Worm (Caenorhabditis elegans): ENCODE results near the gene pnp-1.
A peak's percentile ranks its signal among the peaks of the same experiment; 100 is the strongest.

The pnp-1 gene

ce11 chrIV:298204-298603, at the start of gene pnp-1:
pnp-1 (minus strand) TSS chrIV:298304.
- TF ChIP-seq ref-1 (GFP tag; conservative IDR thresholded peaks at IDR 0.05) (no peak), T22C8.4 (GFP tag; IDR thresholded peaks at IDR 0.05) (no peak), med-1 (GFP tag; optimal IDR thresholded peaks at IDR 0.05; ENCODE audit: insufficient read depth) (no peak), ztf-29 (GFP tag; IDR thresholded peaks at IDR 0.05) (no peak), flt-1 (GFP tag; IDR thresholded peaks at IDR 0.05) (no peak), tab-1 (GFP tag; IDR thresholded peaks at IDR 0.05) (no peak), ztf-23 (GFP tag; IDR thresholded peaks at IDR 0.05) (no peak), cog-1 (tag; optimal IDR thresholded peaks at IDR 0.05) (no peak), klf-2 (GFP tag; conservative IDR thresholded peaks at IDR 0.05) (no peak)

DNA sequence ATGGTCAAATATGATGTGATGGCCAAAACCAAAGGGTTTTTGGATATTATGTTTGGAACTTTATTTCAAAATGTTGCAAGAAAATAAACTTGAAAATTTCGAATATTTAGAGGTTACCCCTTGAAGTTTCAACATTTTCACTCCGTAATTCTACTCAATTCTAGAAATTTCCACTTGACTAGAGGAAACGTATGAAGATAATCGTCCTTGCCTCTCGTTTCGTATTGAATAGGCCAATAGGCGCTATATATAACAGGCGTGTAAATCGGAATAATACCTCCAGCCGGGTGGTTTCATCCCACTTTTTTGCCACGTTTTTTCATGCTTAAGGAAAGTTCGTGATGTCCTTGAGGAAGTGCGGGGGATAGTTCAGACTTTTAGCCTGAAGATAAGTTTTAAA, 45.2 kb upstream of the pnp-1 start:
- TF ChIP-seq klf-2 (GFP tag; conservative IDR thresholded peaks at IDR 0.05) (no peak), ref-1 (GFP tag; conservative IDR thresholded peaks at IDR 0.05) (no peak), cog-1 (tag; optimal IDR thresholded peaks at IDR 0.05) (no peak), tab-1 (GFP tag; IDR thresholded peaks at IDR 0.05) (no peak), flt-1 (GFP tag; IDR thresholded peaks at IDR 0.05) (no peak), ztf-23 (GFP tag; IDR thresholded peaks at IDR 0.05) (no peak), med-1 (GFP tag; optimal IDR thresholded peaks at IDR 0.05; ENCODE audit: insufficient read depth) (no peak), ztf-29 (GFP tag; IDR thresholded peaks at IDR 0.05) (no peak), T22C8.4 (GFP tag; IDR thresholded peaks at IDR 0.05) (no peak)

DNA sequence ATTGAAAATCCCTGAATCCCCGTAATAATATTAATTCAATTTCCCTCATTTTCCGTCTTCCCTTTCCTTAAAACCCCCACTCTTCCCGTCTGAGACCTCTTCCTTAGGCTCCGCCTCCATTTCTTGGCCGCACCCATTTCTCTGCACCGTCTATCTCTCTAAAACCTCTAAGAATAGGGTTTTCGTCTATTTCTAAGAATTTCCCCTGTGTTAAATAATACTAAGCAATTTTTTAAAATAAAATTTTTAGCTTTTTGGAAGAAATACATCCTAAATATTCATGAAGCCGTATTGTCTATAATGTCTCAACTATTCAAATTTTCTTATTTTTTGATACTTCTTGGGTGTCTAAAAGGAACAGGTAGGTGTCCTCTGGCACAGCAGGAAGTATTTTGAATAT, 41.4 kb upstream of the pnp-1 start, which contains the start of gene cdh-8:
TSS of gene cdh-8 (plus strand) at position 301 of the 400 bp plus-strand sequence.
- TF ChIP-seq klf-2 (GFP tag; conservative IDR thresholded peaks at IDR 0.05) (no peak), ztf-29 (GFP tag; IDR thresholded peaks at IDR 0.05) (no peak), T22C8.4 (GFP tag; IDR thresholded peaks at IDR 0.05) (no peak), tab-1 (GFP tag; IDR thresholded peaks at IDR 0.05) (no peak), ztf-23 (GFP tag; IDR thresholded peaks at IDR 0.05) (no peak), flt-1 (GFP tag; IDR thresholded peaks at IDR 0.05) (no peak), med-1 (GFP tag; optimal IDR thresholded peaks at IDR 0.05; ENCODE audit: insufficient read depth) (no peak), ref-1 (GFP tag; conservative IDR thresholded peaks at IDR 0.05) (no peak), cog-1 (tag; optimal IDR thresholded peaks at IDR 0.05) (no peak)

DNA sequence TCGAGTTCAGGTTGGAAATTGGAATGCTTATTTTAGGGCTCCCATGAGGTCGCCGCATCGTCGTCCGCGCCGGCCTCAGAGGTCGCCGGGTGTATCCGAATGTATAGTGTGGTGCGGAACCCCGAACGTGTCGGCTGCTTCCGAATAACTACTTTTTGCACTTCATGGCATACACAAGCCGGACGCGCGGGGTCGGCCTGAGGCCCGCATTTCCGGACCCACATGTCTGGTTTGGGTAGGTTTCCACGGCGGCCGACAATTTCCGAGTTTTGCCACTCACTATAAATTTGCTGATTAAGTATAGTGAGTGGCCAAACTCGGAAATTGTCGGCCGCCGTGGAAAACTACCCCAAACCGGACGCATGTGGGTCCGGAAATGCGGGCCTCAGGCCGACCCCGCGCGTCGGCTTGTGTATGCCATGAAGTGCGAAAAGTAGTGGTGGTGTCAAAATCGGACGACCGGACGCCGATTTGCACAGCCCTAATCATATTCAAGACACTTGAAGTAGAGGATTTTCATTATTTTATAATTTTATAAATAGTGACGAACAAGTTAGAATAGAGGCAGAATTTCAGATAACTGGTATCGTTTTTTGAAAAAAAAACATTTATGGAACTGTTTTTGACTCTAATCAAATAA, 40.2 kb upstream of the pnp-1 start:
- TF ChIP-seq ref-1 (GFP tag; conservative IDR thresholded peaks at IDR 0.05) (no peak), ztf-29 (GFP tag; IDR thresholded peaks at IDR 0.05) (no peak), med-1 (GFP tag; optimal IDR thresholded peaks at IDR 0.05; ENCODE audit: insufficient read depth) (no peak), ztf-23 (GFP tag; IDR thresholded peaks at IDR 0.05) (no peak), flt-1 (GFP tag; IDR thresholded peaks at IDR 0.05) (no peak), T22C8.4 (GFP tag; IDR thresholded peaks at IDR 0.05) (no peak), klf-2 (GFP tag; conservative IDR thresholded peaks at IDR 0.05) (no peak), cog-1 (tag; optimal IDR thresholded peaks at IDR 0.05) (no peak), tab-1 (GFP tag; IDR thresholded peaks at IDR 0.05) (no peak)

DNA sequence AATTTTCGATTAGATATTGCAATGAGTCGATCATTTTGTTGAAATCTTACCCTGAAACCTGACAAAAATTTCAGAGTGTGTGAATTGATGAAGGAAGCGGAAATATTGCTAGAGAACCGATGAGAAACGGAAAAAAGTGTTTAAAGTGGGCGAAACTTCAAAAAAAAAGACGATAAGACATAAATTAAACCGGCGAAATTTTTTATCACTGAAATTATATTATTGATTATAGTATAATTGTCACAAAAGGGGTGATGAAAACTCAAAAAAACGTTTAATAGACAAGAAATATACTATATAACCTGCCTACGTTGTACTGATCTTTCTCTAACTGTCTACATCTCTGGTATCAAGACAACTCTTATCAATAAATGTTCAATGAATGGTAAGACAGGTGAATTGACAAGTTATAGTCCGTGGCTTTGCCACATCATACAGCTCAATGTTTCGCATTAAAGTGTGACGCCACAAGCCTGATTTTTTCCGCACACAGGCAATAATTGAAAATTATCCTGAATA, 39.1 kb upstream of the pnp-1 start, which contains the start of gene pxmp-4:
TSS of gene pxmp-4 (minus strand) at position 51 of the 519 bp plus-strand sequence.
- TF ChIP-seq flt-1 (GFP tag; IDR thresholded peaks at IDR 0.05) = no peak

DNA sequence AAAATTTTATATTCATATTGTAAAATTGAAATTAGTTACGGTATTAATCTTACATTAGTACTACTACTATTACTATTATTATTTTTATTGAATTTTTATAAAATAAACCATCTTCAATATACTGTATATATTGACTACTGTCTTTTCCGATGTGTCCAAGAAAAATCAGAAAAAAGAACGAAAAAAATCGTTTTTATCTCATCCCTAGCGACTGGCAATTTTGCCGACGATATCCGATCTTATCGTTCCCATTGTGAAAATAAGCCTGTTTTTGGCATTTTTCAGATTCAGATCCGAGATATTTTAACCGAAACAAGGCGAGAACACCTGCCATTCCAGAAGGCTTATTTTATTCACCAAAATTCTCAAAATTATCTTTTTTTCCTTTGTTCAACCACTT, 32.4 kb upstream of the pnp-1 start, which contains the start of gene F18F11.4:
TSS of gene F18F11.4 (plus strand) at position 301 of the 400 bp plus-strand sequence.
- TF ChIP-seq T22C8.4 (GFP tag; IDR thresholded peaks at IDR 0.05) (no peak), med-1 (GFP tag; optimal IDR thresholded peaks at IDR 0.05; ENCODE audit: insufficient read depth) (no peak), tab-1 (GFP tag; IDR thresholded peaks at IDR 0.05) (no peak), cog-1 (tag; optimal IDR thresholded peaks at IDR 0.05) (no peak), ztf-29 (GFP tag; IDR thresholded peaks at IDR 0.05) (no peak), klf-2 (GFP tag; conservative IDR thresholded peaks at IDR 0.05) (no peak), ref-1 (GFP tag; conservative IDR thresholded peaks at IDR 0.05) (no peak), flt-1 (GFP tag; IDR thresholded peaks at IDR 0.05) (no peak), ztf-23 (GFP tag; IDR thresholded peaks at IDR 0.05) (no peak)

- TF ChIP-seq cog-1 (tag; optimal IDR thresholded peaks at IDR 0.05) (no peak), med-1 (GFP tag; optimal IDR thresholded peaks at IDR 0.05; ENCODE audit: insufficient read depth) (no peak), tab-1 (GFP tag; IDR thresholded peaks at IDR 0.05) (no peak), ztf-23 (GFP tag; IDR thresholded peaks at IDR 0.05) (no peak), ref-1 (GFP tag; conservative IDR thresholded peaks at IDR 0.05) (no peak), T22C8.4 (GFP tag; IDR thresholded peaks at IDR 0.05) (no peak), ztf-29 (GFP tag; IDR thresholded peaks at IDR 0.05) (no peak), flt-1 (GFP tag; IDR thresholded peaks at IDR 0.05) (no peak), klf-2 (GFP tag; conservative IDR thresholded peaks at IDR 0.05) (no peak)
These were observed 28.5 kb upstream of the pnp-1 start, which contains the start of gene col-101 for ce11 chrIV:326564-327070. col-101 (minus strand) TSS chrIV:327020.

DNA sequence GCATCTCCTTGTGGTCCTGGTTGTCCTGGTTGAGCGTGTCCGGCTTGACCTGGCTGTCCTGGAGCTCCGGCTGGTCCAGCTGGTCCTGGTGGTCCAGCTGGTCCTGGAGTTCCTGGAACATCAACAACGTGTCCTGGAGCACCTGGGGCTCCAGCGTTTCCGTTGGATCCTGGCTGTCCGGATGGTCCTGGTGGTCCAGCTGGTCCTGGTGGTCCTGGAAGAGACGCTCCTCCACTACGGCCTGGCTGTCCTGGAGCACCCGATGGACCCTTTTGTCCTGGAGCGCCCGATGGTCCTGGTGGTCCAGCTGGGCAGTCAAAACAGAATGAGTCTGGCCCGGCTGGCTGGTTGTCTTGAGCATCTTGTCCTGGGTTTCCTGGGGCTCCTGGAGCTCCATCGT, 27.5 kb upstream of the pnp-1 start:
- TF ChIP-seq klf-2 (GFP tag; conservative IDR thresholded peaks at IDR 0.05) (0 out of 2 replicates have a peak, but pooled peaks have one; percentile 3), tab-1 (GFP tag; IDR thresholded peaks at IDR 0.05) (no peak)

ce11 chrIV:324759-325158, 26.7 kb upstream of the pnp-1 start, which contains the start of gene drl-1:
drl-1 (plus strand) TSS chrIV:325059.
- no peak for TF ChIP-seq tab-1 (GFP tag; IDR thresholded peaks at IDR 0.05)
- no peak for TF ChIP-seq cog-1 (tag; optimal IDR thresholded peaks at IDR 0.05)
- no peak for TF ChIP-seq ref-1 (GFP tag; conservative IDR thresholded peaks at IDR 0.05)
- no peak for TF ChIP-seq med-1 (GFP tag; optimal IDR thresholded peaks at IDR 0.05; ENCODE audit: insufficient read depth)
- no peak for TF ChIP-seq ztf-23 (GFP tag; IDR thresholded peaks at IDR 0.05)
- TF ChIP-seq flt-1 (GFP tag; IDR thresholded peaks at IDR 0.05) = no peak
- TF ChIP-seq ztf-29 (GFP tag; IDR thresholded peaks at IDR 0.05) = no peak
- no peak for TF ChIP-seq T22C8.4 (GFP tag; IDR thresholded peaks at IDR 0.05)
- no peak for TF ChIP-seq klf-2 (GFP tag; conservative IDR thresholded peaks at IDR 0.05)
